Worm (Caenorhabditis elegans): ENCODE data around the gene cdk-11.1.

Gene cdk-11.1

DNA sequence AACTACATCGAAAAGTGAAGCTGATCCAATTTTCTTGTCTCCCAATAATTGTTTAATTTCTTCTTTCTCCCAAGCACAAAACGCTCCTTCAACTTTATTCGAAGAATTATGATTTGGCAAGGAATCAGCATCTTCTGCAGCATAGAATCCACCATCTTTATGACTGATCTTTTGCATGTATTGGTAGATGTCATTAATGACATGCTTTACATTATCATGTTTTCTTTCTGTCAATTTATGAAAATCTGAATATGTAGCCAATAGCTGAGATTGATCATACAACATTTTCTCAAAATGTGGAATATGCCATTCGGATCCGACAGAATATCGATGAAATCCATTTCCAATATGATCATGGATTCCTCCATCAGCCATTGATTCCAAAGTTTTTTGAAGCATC is 1.9 kb upstream of the cdk-11.1 start:
- no peak for TF ChIP-seq ceh-83 (GFP tag; optimal IDR thresholded peaks at IDR 0.05)

DNA sequence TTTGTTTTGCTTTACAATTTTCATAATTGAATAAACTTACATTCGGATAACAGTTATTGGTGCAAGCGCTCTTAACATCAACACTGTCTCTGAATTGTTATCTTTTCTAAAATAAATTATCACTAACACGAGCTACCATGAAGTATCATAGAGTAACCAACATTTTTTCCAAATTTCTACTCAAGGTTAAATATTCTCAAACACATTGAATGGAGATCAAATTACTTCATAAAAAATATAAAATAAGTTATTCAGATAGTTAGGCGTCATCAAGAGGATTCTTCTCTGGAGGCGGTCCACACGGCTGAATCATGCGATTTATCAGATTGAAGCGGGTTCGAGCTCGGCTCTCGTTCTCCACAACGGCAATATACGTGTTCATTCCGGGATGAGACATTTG is 629 bp upstream of the cdk-11.1 start, which contains the start of gene B0495.5:
Gene B0495.5 (minus strand): TSS at position 101 of the 400 bp plus-strand sequence.
- TF ChIP-seq ceh-43 (GFP tag; optimal IDR thresholded peaks at IDR 0.05) (no peak), ztf-11 (tag; optimal IDR thresholded peaks at IDR 0.05) (no peak), pha-4 (tag; optimal IDR thresholded peaks at IDR 0.05) (no peak), tbx-8 (GFP tag; optimal IDR thresholded peaks at IDR 0.05) (no peak), ham-2 (GFP tag; optimal IDR thresholded peaks at IDR 0.05) (no peak), snpc-4 (tag; optimal IDR thresholded peaks at IDR 0.05) (no peak), lsy-2 (tag; optimal IDR thresholded peaks at IDR 0.05) (no peak), ces-1 (GFP tag; optimal IDR thresholded peaks at IDR 0.05) (no peak), sem-2 (GFP tag; optimal IDR thresholded peaks at IDR 0.05) (no peak), elt-3 (tag; optimal IDR thresholded peaks at IDR 0.05) (no peak), unc-39 (tag; optimal IDR thresholded peaks at IDR 0.05) (no peak), mls-2 (tag; optimal IDR thresholded peaks at IDR 0.05) (no peak), nhr-2 (tag; optimal IDR thresholded peaks at IDR 0.05) (no peak), bed-3 (GFP tag; optimal IDR thresholded peaks at IDR 0.05) (no peak), lin-32 (GFP tag; optimal IDR thresholded peaks at IDR 0.05) (no peak), unc-62 (GFP tag; optimal IDR thresholded peaks at IDR 0.05) (no peak), nhr-76 (tag; optimal IDR thresholded peaks at IDR 0.05) (no peak), ceh-83 (GFP tag; optimal IDR thresholded peaks at IDR 0.05) (no peak), flh-1 (GFP tag; optimal IDR thresholded peaks at IDR 0.05) (no peak), lin-13 (tag; optimal IDR thresholded peaks at IDR 0.05) (no peak)

DNA sequence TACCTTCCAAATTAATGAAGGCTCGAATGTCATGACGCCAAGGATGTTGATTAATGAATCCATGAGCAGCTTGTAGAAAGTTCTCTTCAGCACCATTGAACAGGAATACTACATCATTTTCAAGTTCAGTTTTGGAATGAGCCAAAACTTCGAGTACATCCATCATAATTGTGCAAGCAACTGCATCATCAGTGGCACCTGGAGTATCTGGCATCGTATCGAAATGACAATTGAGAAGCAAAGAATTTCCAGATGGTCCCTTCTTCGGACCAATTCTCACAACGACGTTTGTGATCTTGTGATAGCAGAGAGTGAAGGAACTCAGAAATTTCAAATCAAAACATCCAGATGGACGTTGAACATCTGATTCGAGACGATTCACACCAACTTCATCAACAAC is 5.4 kb downstream of the cdk-11.1 start:
- TF ChIP-seq lin-13 (tag; optimal IDR thresholded peaks at IDR 0.05) = no peak
- TF ChIP-seq tbx-8 (GFP tag; optimal IDR thresholded peaks at IDR 0.05) = no peak
- TF ChIP-seq sptf-1 (tag; optimal IDR thresholded peaks at IDR 0.05) = no peak
- no peak for TF ChIP-seq hlh-1 (tag; optimal IDR thresholded peaks at IDR 0.05)
- TF ChIP-seq M03D4.4 (tag; optimal IDR thresholded peaks at IDR 0.05) = no peak
- TF ChIP-seq bed-3 (GFP tag; optimal IDR thresholded peaks at IDR 0.05) = no peak
- no peak for TF ChIP-seq lin-32 (GFP tag; optimal IDR thresholded peaks at IDR 0.05)
- TF ChIP-seq unc-39 (tag; optimal IDR thresholded peaks at IDR 0.05) = no peak
- TF ChIP-seq flh-1 (GFP tag; optimal IDR thresholded peaks at IDR 0.05) = no peak

DNA sequence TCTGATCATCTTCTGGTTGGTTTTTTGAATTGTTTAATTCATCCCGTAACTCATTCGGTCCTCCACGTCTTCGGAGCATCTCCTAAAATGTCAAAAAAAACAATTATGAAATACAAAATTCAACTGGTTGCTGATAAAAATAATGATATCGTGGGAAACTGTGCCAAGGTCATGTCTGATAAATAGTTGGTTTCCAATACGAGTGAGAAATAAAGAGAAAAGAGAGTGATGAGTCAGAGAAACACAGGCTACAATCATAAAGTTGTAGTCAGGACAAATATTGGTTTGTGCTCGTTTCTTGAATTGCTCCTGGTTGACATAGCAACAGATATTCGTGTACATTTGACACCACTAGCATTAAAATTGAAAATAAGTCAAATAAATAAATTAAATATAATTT is 6.1 kb downstream of the cdk-11.1 start, which contains the start of gene B0495.7:
Gene B0495.7 (minus strand): TSS at position 82 of the 400 bp plus-strand sequence.
- TF ChIP-seq sptf-1 (tag; optimal IDR thresholded peaks at IDR 0.05) = no peak
- TF ChIP-seq ceh-39 (tag; optimal IDR thresholded peaks at IDR 0.05) = no peak
- TF ChIP-seq elt-1 (tag; optimal IDR thresholded peaks at IDR 0.05; ENCODE audit: borderline replicate concordance, insufficient read depth) = no peak
- no peak for TF ChIP-seq nhr-12 (tag; optimal IDR thresholded peaks at IDR 0.05)
- no peak for TF ChIP-seq pha-4 (tag; optimal IDR thresholded peaks at IDR 0.05)
- no peak for TF ChIP-seq tbx-8 (GFP tag; optimal IDR thresholded peaks at IDR 0.05)
- no peak for TF ChIP-seq mls-2 (tag; optimal IDR thresholded peaks at IDR 0.05)
- TF ChIP-seq bed-3 (GFP tag; optimal IDR thresholded peaks at IDR 0.05) = no peak
- TF ChIP-seq sem-2 (GFP tag; optimal IDR thresholded peaks at IDR 0.05) = no peak
- no peak for TF ChIP-seq ces-1 (GFP tag; optimal IDR thresholded peaks at IDR 0.05)
- no peak for TF ChIP-seq nhr-2 (tag; optimal IDR thresholded peaks at IDR 0.05)
- no peak for TF ChIP-seq blmp-1 (tag; optimal IDR thresholded peaks at IDR 0.05)
- no peak for TF ChIP-seq cnd-1 (tag; optimal IDR thresholded peaks at IDR 0.05)
- TF ChIP-seq zip-8 (tag; optimal IDR thresholded peaks at IDR 0.05) = no peak
- TF ChIP-seq ceh-43 (GFP tag; optimal IDR thresholded peaks at IDR 0.05) = no peak
- TF ChIP-seq unc-62 (GFP tag; optimal IDR thresholded peaks at IDR 0.05) = no peak
- no peak for TF ChIP-seq M03D4.4 (tag; optimal IDR thresholded peaks at IDR 0.05)
- no peak for TF ChIP-seq nhr-76 (tag; optimal IDR thresholded peaks at IDR 0.05)

DNA sequence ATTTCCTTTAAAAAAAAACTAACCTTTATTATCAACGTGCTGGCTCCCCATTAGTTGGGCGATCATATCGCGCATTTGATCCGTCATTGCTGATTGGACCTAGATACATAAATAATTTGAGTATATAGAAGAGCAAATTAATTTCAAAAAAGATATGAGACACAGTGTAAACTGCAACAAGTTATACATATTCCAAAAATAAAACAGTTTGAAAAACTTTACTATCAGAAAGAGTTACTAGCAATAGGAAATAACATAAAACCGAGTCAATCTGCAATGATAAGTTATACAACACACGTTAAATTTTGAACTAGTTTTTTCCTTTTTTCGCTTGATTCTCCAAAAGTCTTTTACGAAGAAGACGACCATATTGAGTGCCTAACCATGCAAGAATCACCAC is 8.3 kb downstream of the cdk-11.1 start, which contains the start of gene luc-7L:
Gene luc-7L (minus strand): TSS at position 101 of the 400 bp plus-strand sequence.
- TF ChIP-seq flh-1 (GFP tag; optimal IDR thresholded peaks at IDR 0.05) (no peak), ces-1 (GFP tag; optimal IDR thresholded peaks at IDR 0.05) (no peak), mab-5 (tag; optimal IDR thresholded peaks at IDR 0.05) (no peak), elt-1 (tag; optimal IDR thresholded peaks at IDR 0.05; ENCODE audit: borderline replicate concordance, insufficient read depth) (no peak), mls-2 (tag; optimal IDR thresholded peaks at IDR 0.05) (no peak), lin-32 (GFP tag; optimal IDR thresholded peaks at IDR 0.05) (no peak)
